Fruit fly (Drosophila melanogaster) whole organism, embryonic: ENCODE results near the gene CG14071.

Experiments
- CG10147 ChIP-seq: fragments of 200-800 bp; sonication (Bioruptor generic); optimal IDR thresholded peaks from 2 replicates; lab custom pipeline; 2019; ENCODE audit warnings: missing biosample characterization, mild to moderate bottlenecking, missing genetic modification characterization, moderate library complexity
- CG10267 ChIP-seq: fragments of 200-800 bp; sonication (Bioruptor generic); optimal IDR thresholded peaks from 2 replicates; lab custom pipeline; 2018; ENCODE audit warnings: missing biosample characterization, mild to moderate bottlenecking, missing genetic modification characterization, moderate library complexity
- CG10543 ChIP-seq: fragments of 200-800 bp; sonication (Bioruptor generic); optimal IDR thresholded peaks from 3 replicates; lab custom pipeline; 2017; ENCODE audit warnings: missing biosample characterization, mild to moderate bottlenecking, missing genetic modification characterization, moderate library complexity
- CG11504 ChIP-seq: fragments of 200-800 bp; sonication (Bioruptor generic); optimal IDR thresholded peaks from 3 replicates; lab custom pipeline; 2019; ENCODE audit warnings: missing biosample characterization, mild to moderate bottlenecking, missing genetic modification characterization, moderate library complexity
- CG12659 ChIP-seq: fragments of 200-800 bp; sonication (Bioruptor generic); optimal IDR thresholded peaks from 3 replicates; lab custom pipeline; 2017; ENCODE audit warnings: mild to moderate bottlenecking, missing biosample characterization, missing genetic modification reagents, missing genetic modification characterization
- CG15601 ChIP-seq: fragments of 200-800 bp; sonication (Bioruptor generic); optimal IDR thresholded peaks from 3 replicates; lab custom pipeline; 2019; ENCODE audit warnings: missing biosample characterization, mild to moderate bottlenecking, missing genetic modification characterization, moderate library complexity
- CG1603 ChIP-seq: fragments of 200-800 bp; sonication (Bioruptor generic); optimal IDR thresholded peaks from 2 replicates; lab custom pipeline; 2019; ENCODE audit warnings: missing biosample characterization, mild to moderate bottlenecking, missing genetic modification characterization, moderate library complexity
- CG16813 ChIP-seq: fragments of 200-800 bp; sonication (Bioruptor generic); IDR thresholded peaks from 3 replicates; pipeline ENCODE4 v1.3.6; 2022; ENCODE audit warnings: missing biosample characterization, missing genetic modification characterization; ENCODE audit not compliant: partially characterized antibody
- CG17829 ChIP-seq: fragments of 200-800 bp; optimal IDR thresholded peaks from 2 replicates; lab custom pipeline; 2019; ENCODE audit warnings: missing biosample characterization, mild to moderate bottlenecking, missing genetic modification characterization, moderate library complexity
- CG18011 ChIP-seq: fragments of 200-800 bp; sonication (Bioruptor generic); optimal IDR thresholded peaks from 2 replicates; lab custom pipeline; 2017; ENCODE audit warnings: missing biosample characterization, missing genetic modification characterization, mild to moderate bottlenecking, moderate library complexity, missing genotype
- CG31441 ChIP-seq: fragments of 200-800 bp; sonication (Bioruptor generic); IDR thresholded peaks from 2 replicates; pipeline ENCODE4 v1.3.6; 2022; ENCODE audit warnings: missing biosample characterization, missing genetic modification characterization
- CG32767 ChIP-seq: fragments of 200-800 bp; sonication (Bioruptor generic); IDR thresholded peaks from 2 replicates; pipeline ENCODE4 v1.3.6; 2022; ENCODE audit warnings: missing biosample characterization, missing genetic modification characterization
- CG3995 ChIP-seq: fragments of 200-800 bp; sonication (Bioruptor generic); optimal IDR thresholded peaks from 3 replicates; lab custom pipeline; 2016; ENCODE audit warnings: missing biosample characterization, missing genetic modification characterization
- CG42726 ChIP-seq: fragments of 200-800 bp; sonication (Bioruptor generic); IDR thresholded peaks from 2 replicates; pipeline ENCODE4 v1.3.6; 2022; ENCODE audit warnings: missing biosample characterization, missing genetic modification characterization; ENCODE audit not compliant: partially characterized antibody
- CG6689 ChIP-seq: fragments of 200-800 bp; sonication (Bioruptor generic); IDR thresholded peaks from 2 replicates; pipeline ENCODE4 v1.3.6; 2022; ENCODE audit warnings: missing biosample characterization, missing genetic modification characterization
- CG7357 ChIP-seq: fragments of 200-800 bp; sonication (Bioruptor generic); IDR thresholded peaks from 3 replicates; pipeline ENCODE4 v1.3.6; 2022; ENCODE audit warnings: missing biosample characterization, missing genetic modification characterization
- CHES-1-like ChIP-seq: fragments of 200-800 bp; sonication (Bioruptor generic); optimal IDR thresholded peaks from 2 replicates; lab custom pipeline; 2016; ENCODE audit warnings: missing biosample characterization, missing genetic modification characterization
- Dad ChIP-seq: fragments of 200-800 bp; sonication (Bioruptor generic); optimal IDR thresholded peaks from 3 replicates; lab custom pipeline; 2016; ENCODE audit warnings: missing biosample characterization, missing genetic modification characterization
- Deaf1 ChIP-seq: fragments of 200-800 bp; optimal IDR thresholded peaks from 3 replicates; lab custom pipeline; 2019; ENCODE audit warnings: missing biosample characterization, mild to moderate bottlenecking, missing genetic modification characterization, moderate library complexity
- Elba2 ChIP-seq: fragments of 200-800 bp; sonication (Bioruptor generic); optimal IDR thresholded peaks from 3 replicates; lab custom pipeline; 2016; ENCODE audit warnings: missing biosample characterization, missing genetic modification characterization
- Fer1 ChIP-seq: fragments of 200-800 bp; sonication (Bioruptor generic); optimal IDR thresholded peaks from 2 replicates; lab custom pipeline; 2017; ENCODE audit warnings: missing biosample characterization, mild to moderate bottlenecking, missing genetic modification characterization
- HLH4C ChIP-seq: fragments of 200-800 bp; sonication (Bioruptor generic); IDR thresholded peaks from 3 replicates; pipeline ENCODE4 v1.3.6; 2022; ENCODE audit warnings: missing biosample characterization, missing genetic modification characterization; ENCODE audit not compliant: partially characterized antibody
- HmgZ ChIP-seq: fragments of 200-800 bp; sonication (Bioruptor generic); optimal IDR thresholded peaks from 2 replicates; lab custom pipeline; 2018; ENCODE audit warnings: missing biosample characterization, mild to moderate bottlenecking, missing genetic modification characterization
- Jarid2 ChIP-seq: fragments of 200-800 bp; sonication (Bioruptor generic); optimal IDR thresholded peaks from 3 replicates; lab custom pipeline; 2017; ENCODE audit warnings: mild to moderate bottlenecking, missing biosample characterization, missing genetic modification reagents, missing genetic modification characterization
- Lhr ChIP-seq: fragments of 200-800 bp; sonication (Bioruptor generic); optimal IDR thresholded peaks from 3 replicates; lab custom pipeline; 2017; ENCODE audit warnings: mild to moderate bottlenecking, missing biosample characterization, missing genetic modification reagents, missing genetic modification characterization
- Med ChIP-seq: fragments of 200-800 bp; sonication (Bioruptor generic); peaks from one replicate; lab custom pipeline; 2016; ENCODE audit warnings: missing biosample characterization, missing genetic modification characterization, mild to moderate bottlenecking, inconsistent platforms, moderate library complexity
- Nf-YC ChIP-seq: fragments of 200-800 bp; optimal IDR thresholded peaks from 3 replicates; lab custom pipeline; 2019; ENCODE audit warnings: missing biosample characterization, mild to moderate bottlenecking, missing genetic modification characterization, moderate library complexity
- Pdp1 ChIP-seq, 2 experiments: fragments of 200-800 bp; sonication (Bioruptor generic); optimal IDR thresholded peaks; 3 replicates each; lab custom pipeline; 2016; ENCODE audit warnings: missing biosample characterization in 2 of 2, missing genetic modification characterization in 2 of 2, mild to moderate bottlenecking in 1 of 2, moderate library complexity in 1 of 2
- Scr ChIP-seq: fragments of 200-800 bp; sonication (Bioruptor generic); IDR thresholded peaks from 2 replicates; pipeline ENCODE4 v1.3.6; 2022; ENCODE audit warnings: missing biosample characterization, missing genetic modification characterization; ENCODE audit not compliant: partially characterized antibody
- abd-A ChIP-seq: fragments of 200-800 bp; sonication (Bioruptor generic); optimal IDR thresholded peaks from 3 replicates; lab custom pipeline; 2019; ENCODE audit warnings: missing biosample characterization, mild to moderate bottlenecking, missing genetic modification characterization, moderate library complexity
- amos ChIP-seq: fragments of 200-800 bp; sonication (Bioruptor generic); IDR thresholded peaks from 2 replicates; pipeline ENCODE4 v1.3.6; 2022; ENCODE audit warnings: missing biosample characterization, missing genetic modification characterization; ENCODE audit not compliant: partially characterized antibody
- bigmax ChIP-seq: fragments of 200-800 bp; sonication (Bioruptor generic); optimal IDR thresholded peaks from 2 replicates; lab custom pipeline; 2018; ENCODE audit warnings: missing biosample characterization, mild to moderate bottlenecking, missing genetic modification characterization
- chinmo ChIP-seq: fragments of 200-800 bp; sonication (Bioruptor generic); IDR thresholded peaks from 4 replicates; pipeline ENCODE4 v1.3.6; 2022; ENCODE audit warnings: missing biosample characterization, missing genetic modification characterization; ENCODE audit not compliant: partially characterized antibody
- cwo ChIP-seq: fragments of 200-800 bp; sonication (Bioruptor generic); optimal IDR thresholded peaks from 3 replicates; lab custom pipeline; 2017; ENCODE audit warnings: missing biosample characterization, missing genetic modification characterization, mild to moderate bottlenecking, moderate library complexity, missing genetic modification reagents
- gro ChIP-seq: fragments of 200-800 bp; sonication (Bioruptor generic); optimal IDR thresholded peaks from 2 replicates; lab custom pipeline; 2016; ENCODE audit warnings: missing biosample characterization, missing genetic modification characterization
- gsb ChIP-seq: fragments of 200-800 bp; sonication (Bioruptor generic); IDR thresholded peaks from 2 replicates; pipeline ENCODE4 v1.3.6; 2022; ENCODE audit warnings: missing biosample characterization, missing genetic modification characterization
- inv ChIP-seq: fragments of 200-800 bp; sonication (Bioruptor generic); IDR thresholded peaks from 2 replicates; pipeline ENCODE4 v1.3.6; 2022; ENCODE audit warnings: missing biosample characterization, missing genetic modification characterization; ENCODE audit not compliant: partially characterized antibody
- jigr1 ChIP-seq: fragments of 200-800 bp; sonication (Bioruptor generic); IDR thresholded peaks from 3 replicates; pipeline ENCODE4 v1.3.6; 2022; ENCODE audit warnings: missing biosample characterization, missing genetic modification characterization
- lmd ChIP-seq: fragments of 200-800 bp; sonication (Bioruptor generic); IDR thresholded peaks from 2 replicates; pipeline ENCODE4 v1.3.6; 2022; ENCODE audit warnings: missing biosample characterization, missing genetic modification characterization
- nom ChIP-seq: fragments of 200-800 bp; sonication (Bioruptor generic); optimal IDR thresholded peaks from 2 replicates; lab custom pipeline; 2017; ENCODE audit warnings: missing biosample characterization, missing genetic modification characterization, mild to moderate bottlenecking, moderate library complexity, missing genetic modification reagents
- sd ChIP-seq: fragments of 200-800 bp; sonication (Bioruptor generic); optimal IDR thresholded peaks from 3 replicates; lab custom pipeline; 2018; ENCODE audit warnings: missing biosample characterization, mild to moderate bottlenecking, missing genetic modification characterization, moderate library complexity
- sisA ChIP-seq: fragments of 200-800 bp; sonication (Bioruptor generic); IDR thresholded peaks from 2 replicates; pipeline ENCODE4 v1.3.6; 2022; ENCODE audit warnings: missing biosample characterization, missing genetic modification characterization
- slbo ChIP-seq: fragments of 200-800 bp; sonication (Bioruptor generic); IDR thresholded peaks from 2 replicates; pipeline ENCODE4 v1.3.6; 2022; ENCODE audit warnings: missing biosample characterization, missing genetic modification characterization
- sug ChIP-seq: fragments of 200-800 bp; optimal IDR thresholded peaks from 2 replicates; lab custom pipeline; 2019; ENCODE audit warnings: missing biosample characterization, mild to moderate bottlenecking, missing genetic modification characterization, moderate library complexity
- trem ChIP-seq: fragments of 200-800 bp; optimal IDR thresholded peaks from 3 replicates; lab custom pipeline; 2019; ENCODE audit warnings: missing biosample characterization, mild to moderate bottlenecking, missing genetic modification characterization, moderate library complexity

Gene CG14071

DNA sequence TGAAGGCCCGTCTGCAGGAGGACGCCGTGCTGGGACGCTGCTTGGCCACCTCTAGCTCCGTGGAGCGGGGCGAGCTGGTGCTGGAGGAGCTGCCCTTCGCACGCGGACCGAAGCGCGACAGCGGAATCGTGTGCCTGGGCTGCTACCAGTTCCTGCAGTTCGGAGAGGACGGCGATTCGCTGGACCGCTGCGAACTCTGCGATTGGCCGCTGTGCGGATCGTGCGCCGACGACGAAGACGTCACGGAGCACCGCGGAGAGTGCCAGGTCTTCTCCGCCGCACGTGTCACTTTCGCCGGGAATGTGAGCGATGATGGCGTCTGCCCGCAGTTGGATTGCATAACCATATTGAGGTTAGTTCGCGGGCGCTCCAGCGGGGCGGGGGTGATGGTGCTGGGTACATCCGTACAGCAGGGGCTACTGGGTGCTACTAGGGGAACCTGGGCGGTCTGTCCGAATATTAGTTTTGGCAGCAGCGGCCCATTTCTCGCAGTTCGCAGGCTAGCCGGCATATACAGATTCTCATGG is 37.3 kb downstream of the CG14071 start:
- no peak for TF ChIP-seq lmd (GFP tag; lab: Robert Waterston, UW)
- peak; percentile 94 for TF ChIP-seq cwo (GFP tag; lab: Kevin White, UChicago)
- 0 out of 3 replicates have a peak, but pooled peaks have one; percentile 22 for TF ChIP-seq HLH4C (GFP tag; lab: Robert Waterston, UW)
- no peak for TF ChIP-seq HmgZ (tag; lab: Kevin White, UChicago)
- TF ChIP-seq Nf-YC (tag; lab: Kevin White, UChicago) = peak; percentile 61
- TF ChIP-seq jigr1 (GFP tag; lab: Robert Waterston, UW) = 0 out of 3 replicates have a peak, but pooled peaks have one; percentile 11
- 0 out of 3 replicates have a peak, but pooled peaks have one; percentile 24 for TF ChIP-seq CG7357 (GFP tag; lab: Robert Waterston, UW)
- TF ChIP-seq CG16813 (GFP tag; lab: Robert Waterston, UW) = 0 out of 3 replicates have a peak, but pooled peaks have one; percentile 17
- TF ChIP-seq Deaf1 (tag; lab: Kevin White, UChicago) = peak; percentile 77
- TF ChIP-seq abd-A (tag; lab: Kevin White, UChicago) = no peak
- TF ChIP-seq chinmo (GFP tag; lab: Robert Waterston, UW) = 0 out of 4 replicates have a peak, but pooled peaks have one; percentile 15
- TF ChIP-seq Med (GFP tag; lab: Kevin White, UChicago) = peak; percentile 51
- TF ChIP-seq sisA (GFP tag; lab: Robert Waterston, UW) = 0 out of 2 replicates have a peak, but pooled peaks have one; percentile 5
- 0 out of 2 replicates have a peak, but pooled peaks have one; percentile 12 for TF ChIP-seq slbo (GFP tag; lab: Robert Waterston, UW)
- TF ChIP-seq trem = no peak
- peak; percentile 50 for TF ChIP-seq CG10543 (GFP tag; lab: Kevin White, UChicago)
- no peak for TF ChIP-seq CG3995 (GFP tag; lab: Kevin White, UChicago)
- 0 out of 2 replicates have a peak, but pooled peaks have one; percentile 27 for TF ChIP-seq CG32767 (GFP tag; lab: Robert Waterston, UW)
- TF ChIP-seq Jarid2 (GFP tag; lab: Kevin White, UChicago) = no peak
- TF ChIP-seq CG6689 (GFP tag; lab: Robert Waterston, UW) = 0 out of 2 replicates have a peak, but pooled peaks have one; percentile 4
- peak; percentile 32; the same call in 1 of the 2 replicates for TF ChIP-seq gsb (GFP tag; lab: Robert Waterston, UW)
- no peak for TF ChIP-seq CG42726
- 0 out of 2 replicates have a peak, but pooled peaks have one; percentile 22 for TF ChIP-seq inv (GFP tag; lab: Robert Waterston, UW)
- TF ChIP-seq CG18011 = no peak
- peak; percentile 23 for TF ChIP-seq sd (tag; lab: Kevin White, UChicago)
- TF ChIP-seq Pdp1 (GFP tag; optimal IDR thresholded peaks at IDR 0.05; lab: Kevin White, UChicago) = peak in 1 of 2 experiments; percentile 97
- TF ChIP-seq, all 482 proteins: peak for 18

dm6 chr2L:10850320-10850990 is 38.3 kb downstream of the CG14071 start, which contains the start of gene porin:
Gene porin, minus strand, starts transcription at chr2L:10850848.
- TF ChIP-seq Fer1 (peak; percentile 38), amos (GFP tag; lab: Robert Waterston, UW) (peak; percentile 29; the same call in 1 of the 2 replicates), CG31441 (GFP tag; lab: Robert Waterston, UW) (peak; percentile 33; the same call in 1 of the 2 replicates), HmgZ (tag; lab: Kevin White, UChicago) (peak; percentile 17), CG17829 (tag; lab: Kevin White, UChicago) (peak; percentile 49), CHES-1-like (GFP tag; lab: Kevin White, UChicago) (peak; percentile 11), bigmax (GFP tag; lab: Kevin White, UChicago) (peak; percentile 98), Elba2 (GFP tag; lab: Kevin White, UChicago) (peak; percentile 30), gro (GFP tag; lab: Kevin White, UChicago) (peak; percentile 37), CG10267 (tag; lab: Kevin White, UChicago) (peak; percentile 64), Lhr (GFP tag; lab: Kevin White, UChicago) (peak; percentile 84), CG12659 (GFP tag; lab: Kevin White, UChicago) (peak; percentile 51), CG11504 (tag; lab: Kevin White, UChicago) (peak; percentile 38), CG10147 (GFP tag; lab: Kevin White, UChicago) (peak; percentile 6), sug (tag; lab: Kevin White, UChicago) (peak; percentile 24), nom (peak; percentile 38), CG15601 (tag; lab: Kevin White, UChicago) (peak; percentile 25), Dad (no peak), CG1603 (tag; lab: Kevin White, UChicago) (peak; percentile 84), Scr (0 out of 2 replicates have a peak, but pooled peaks have one; percentile 17)
